Fruit fly (Drosophila melanogaster) whole organism, prepupa: ENCODE results near the gene Fum4.

Source experiments
- Blimp-1 ChIP-seq: fragments of 200-800 bp; sonication (Bioruptor generic); optimal IDR thresholded peaks from 3 replicates; lab custom pipeline; 2017; ENCODE audit warnings: missing biosample characterization, missing genetic modification characterization, mild to moderate bottlenecking, moderate library complexity, missing genetic modification reagents
- CG10669 ChIP-seq: fragments of 200-800 bp; sonication (Bioruptor generic); optimal IDR thresholded peaks from 3 replicates; lab custom pipeline; 2018; ENCODE audit warnings: missing biosample characterization, mild to moderate bottlenecking, missing genetic modification characterization, moderate library complexity
- CG11294 ChIP-seq: fragments of 200-800 bp; sonication (Bioruptor generic); IDR thresholded peaks from 2 replicates; pipeline ENCODE4 v1.3.6; 2022; ENCODE audit warnings: missing biosample characterization, missing genetic modification characterization
- CG11762 ChIP-seq: fragments of 200-800 bp; sonication (Bioruptor generic); optimal IDR thresholded peaks from 3 replicates; lab custom pipeline; 2016; ENCODE audit warnings: missing biosample characterization, missing genetic modification characterization; ENCODE audit not compliant: insufficient read depth
- CG11902 ChIP-seq: fragments of 200-800 bp; sonication (Bioruptor generic); optimal IDR thresholded peaks from 3 replicates; lab custom pipeline; 2016; ENCODE audit warnings: missing biosample characterization, missing genetic modification characterization
- CG15336 ChIP-seq: fragments of 200-800 bp; sonication (Bioruptor generic); IDR thresholded peaks from 2 replicates; pipeline ENCODE4 v1.3.6; 2022; ENCODE audit warnings: missing biosample characterization, missing genetic modification characterization
- CG31627 ChIP-seq: fragments of 200-800 bp; sonication (Bioruptor generic); optimal IDR thresholded peaks from 3 replicates; lab custom pipeline; 2016; ENCODE audit warnings: missing biosample characterization, missing genetic modification characterization
- CG34406 ChIP-seq: fragments of 200-800 bp; sonication (Bioruptor generic); optimal IDR thresholded peaks from 3 replicates; lab custom pipeline; 2016; ENCODE audit warnings: missing biosample characterization, missing genetic modification characterization
- CG3919 ChIP-seq: fragments of 200-800 bp; sonication (Bioruptor generic); optimal IDR thresholded peaks from 3 replicates; lab custom pipeline; 2016; ENCODE audit warnings: missing biosample characterization, missing genetic modification characterization
- CG4318 ChIP-seq: fragments of 200-800 bp; sonication (Bioruptor generic); optimal IDR thresholded peaks from 3 replicates; lab custom pipeline; 2017; ENCODE audit warnings: missing biosample characterization, mild to moderate bottlenecking, missing genetic modification characterization
- CG6276 ChIP-seq: fragments of 200-800 bp; sonication (Bioruptor generic); optimal IDR thresholded peaks from 2 replicates; lab custom pipeline; 2017; ENCODE audit warnings: missing biosample characterization, mild to moderate bottlenecking, missing genetic modification characterization
- CG6808 ChIP-seq: fragments of 200-800 bp; sonication (Bioruptor generic); optimal IDR thresholded peaks from 3 replicates; lab custom pipeline; 2017; ENCODE audit warnings: missing biosample characterization, missing genetic modification characterization, mild to moderate bottlenecking, moderate library complexity, missing genetic modification reagents
- CG8119 ChIP-seq: fragments of 200-800 bp; sonication (Bioruptor generic); IDR thresholded peaks from 3 replicates; pipeline ENCODE4 v1.3.6; 2022; ENCODE audit warnings: missing biosample characterization, missing genetic modification characterization
- CG8319 ChIP-seq: fragments of 200-800 bp; sonication (Bioruptor generic); optimal IDR thresholded peaks from 3 replicates; lab custom pipeline; 2016; ENCODE audit warnings: missing biosample characterization, missing genetic modification characterization
- CG8632 ChIP-seq: fragments of 200-800 bp; sonication (Bioruptor generic); optimal IDR thresholded peaks from 3 replicates; lab custom pipeline; 2016; ENCODE audit warnings: missing biosample characterization, missing genetic modification characterization
- CG9139 ChIP-seq: fragments of 200-800 bp; sonication (Bioruptor generic); optimal IDR thresholded peaks from 3 replicates; lab custom pipeline; 2017; ENCODE audit warnings: missing biosample characterization, mild to moderate bottlenecking, missing genetic modification characterization
- Eip75B ChIP-seq: fragments of 200-800 bp; sonication (Bioruptor generic); optimal IDR thresholded peaks from 3 replicates; lab custom pipeline; 2016; ENCODE audit warnings: missing biosample characterization, missing genetic modification characterization
- Eip78C ChIP-seq: fragments of 200-800 bp; sonication (Bioruptor generic); peaks from one replicate; lab custom pipeline; 2016; ENCODE audit warnings: missing biosample characterization, missing genetic modification characterization
- Eip93F ChIP-seq: fragments of 200-800 bp; sonication (Bioruptor generic); optimal IDR thresholded peaks from 2 replicates; lab custom pipeline; 2016; ENCODE audit warnings: missing biosample characterization, mild to moderate bottlenecking, missing genetic modification characterization
- Ets21C ChIP-seq: fragments of 200-800 bp; sonication (Bioruptor generic); optimal IDR thresholded peaks from 3 replicates; lab custom pipeline; 2016; ENCODE audit warnings: missing biosample characterization, missing genetic modification characterization
- Hr38 ChIP-seq: sonication (Bioruptor generic); optimal IDR thresholded peaks from 2 replicates; lab custom pipeline; 2016; ENCODE audit warnings: missing biosample characterization, missing genetic modification characterization
- Hr39 ChIP-seq: fragments of 200-800 bp; sonication (Bioruptor generic); optimal IDR thresholded peaks from 2 replicates; lab custom pipeline; 2016; ENCODE audit warnings: missing biosample characterization, missing genetic modification characterization
- Hr4 ChIP-seq: fragments of 200-800 bp; sonication (Bioruptor generic); optimal IDR thresholded peaks from 3 replicates; lab custom pipeline; 2016; ENCODE audit warnings: missing biosample characterization, missing genetic modification characterization
- Lpt ChIP-seq: fragments of 200-800 bp; sonication (Bioruptor generic); optimal IDR thresholded peaks from 3 replicates; lab custom pipeline; 2016; ENCODE audit warnings: missing biosample characterization, missing genetic modification characterization
- Met ChIP-seq: fragments of 200-800 bp; sonication (Bioruptor generic); optimal IDR thresholded peaks from 3 replicates; lab custom pipeline; 2016; ENCODE audit warnings: missing biosample characterization, missing genetic modification characterization
- OdsH ChIP-seq: fragments of 200-800 bp; sonication (Bioruptor generic); optimal IDR thresholded peaks from 3 replicates; lab custom pipeline; 2016; ENCODE audit warnings: missing biosample characterization, missing genetic modification characterization
- Smox ChIP-seq: fragments of 200-800 bp; sonication (Bioruptor generic); optimal IDR thresholded peaks from 3 replicates; lab custom pipeline; 2016; ENCODE audit warnings: missing biosample characterization, missing genetic modification characterization
- Sox102F ChIP-seq: fragments of 200-800 bp; sonication (Bioruptor generic); optimal IDR thresholded peaks from 2 replicates; lab custom pipeline; 2016; ENCODE audit warnings: missing biosample characterization, mild to moderate bottlenecking, missing genetic modification characterization
- Sox14 ChIP-seq: fragments of 200-800 bp; sonication (Bioruptor generic); optimal IDR thresholded peaks from 3 replicates; lab custom pipeline; 2016; ENCODE audit warnings: missing biosample characterization, missing genetic modification characterization
- Sox15 ChIP-seq: fragments of 200-800 bp; sonication (Bioruptor generic); optimal IDR thresholded peaks from 3 replicates; lab custom pipeline; 2016; ENCODE audit warnings: missing biosample characterization, missing genetic modification characterization
- achi ChIP-seq: fragments of 200-800 bp; sonication (Bioruptor generic); optimal IDR thresholded peaks from 3 replicates; lab custom pipeline; 2016; ENCODE audit warnings: missing biosample characterization, missing genetic modification characterization
- acj6 ChIP-seq: fragments of 200-800 bp; sonication (Bioruptor generic); optimal IDR thresholded peaks from 3 replicates; lab custom pipeline; 2016; ENCODE audit warnings: missing biosample characterization, missing genetic modification characterization
- cyc ChIP-seq: fragments of 200-800 bp; sonication (Bioruptor generic); optimal IDR thresholded peaks from 3 replicates; lab custom pipeline; 2016; ENCODE audit warnings: missing biosample characterization, missing genetic modification characterization
- dac ChIP-seq: fragments of 200-800 bp; sonication (Bioruptor generic); optimal IDR thresholded peaks from 2 replicates; lab custom pipeline; 2017; ENCODE audit warnings: missing biosample characterization, mild to moderate bottlenecking, missing genetic modification characterization
- dsx ChIP-seq: fragments of 200-800 bp; optimal IDR thresholded peaks from 3 replicates; lab custom pipeline; 2019; ENCODE audit warnings: missing biosample characterization, mild to moderate bottlenecking, missing genetic modification characterization, moderate library complexity; ENCODE audit not compliant: poor library complexity, severe bottlenecking
- eg ChIP-seq: fragments of 200-800 bp; sonication (Bioruptor generic); IDR thresholded peaks from 3 replicates; pipeline ENCODE4 v1.3.6; 2022; ENCODE audit warnings: missing biosample characterization, missing genetic modification characterization
- fd59A ChIP-seq: fragments of 200-800 bp; sonication (Bioruptor generic); optimal IDR thresholded peaks from 2 replicates; lab custom pipeline; 2017; ENCODE audit warnings: missing biosample characterization, mild to moderate bottlenecking, missing genetic modification characterization, missing genetic modification reagents
- fd85E ChIP-seq: fragments of 200-800 bp; sonication (Bioruptor generic); optimal IDR thresholded peaks from 3 replicates; lab custom pipeline; 2016; ENCODE audit warnings: missing biosample characterization, missing genetic modification characterization
- fkh ChIP-seq: fragments of 200-800 bp; sonication (Bioruptor generic); optimal IDR thresholded peaks from 3 replicates; lab custom pipeline; 2017; ENCODE audit warnings: missing biosample characterization, mild to moderate bottlenecking, missing genetic modification characterization, moderate library complexity
- lz ChIP-seq: fragments of 200-800 bp; sonication (Bioruptor generic); optimal IDR thresholded peaks from 3 replicates; lab custom pipeline; 2016; ENCODE audit warnings: missing biosample characterization, missing genetic modification characterization
- salr ChIP-seq, 2 experiments: fragments of 200-800 bp; sonication (Bioruptor generic); optimal IDR thresholded peaks; 3 replicates each; lab custom pipeline; 2016 to 2018; ENCODE audit warnings: missing biosample characterization in 2 of 2, missing genetic modification characterization in 2 of 2, mild to moderate bottlenecking in 1 of 2
- spab ChIP-seq: fragments of 200-800 bp; sonication (Bioruptor generic); optimal IDR thresholded peaks from 2 replicates; lab custom pipeline; 2017; ENCODE audit warnings: missing biosample characterization, mild to moderate bottlenecking, missing genetic modification characterization, missing genetic modification reagents
- ss ChIP-seq, 2 experiments: fragments of 200-800 bp; sonication (Bioruptor generic); optimal IDR thresholded peaks; 2 replicates in 1 of 2; 3 replicates in 1 of 2; lab custom pipeline; 2017 to 2018; ENCODE audit warnings: mild to moderate bottlenecking in 2 of 2, missing biosample characterization in 2 of 2, missing genetic modification characterization in 2 of 2, moderate library complexity in 1 of 2
- svp ChIP-seq: fragments of 200-800 bp; sonication (Bioruptor generic); peaks from one replicate; lab custom pipeline; 2016; ENCODE audit warnings: missing biosample characterization, missing genetic modification characterization
- topi ChIP-seq: fragments of 200-800 bp; sonication (Bioruptor generic); optimal IDR thresholded peaks from 3 replicates; lab custom pipeline; 2016; ENCODE audit warnings: missing biosample characterization, missing genetic modification characterization
- vri ChIP-seq: fragments of 200-800 bp; sonication (Bioruptor generic); optimal IDR thresholded peaks from 3 replicates; lab custom pipeline; 2016; ENCODE audit warnings: missing biosample characterization, mild to moderate bottlenecking, missing genetic modification characterization

Gene Fum4

DNA sequence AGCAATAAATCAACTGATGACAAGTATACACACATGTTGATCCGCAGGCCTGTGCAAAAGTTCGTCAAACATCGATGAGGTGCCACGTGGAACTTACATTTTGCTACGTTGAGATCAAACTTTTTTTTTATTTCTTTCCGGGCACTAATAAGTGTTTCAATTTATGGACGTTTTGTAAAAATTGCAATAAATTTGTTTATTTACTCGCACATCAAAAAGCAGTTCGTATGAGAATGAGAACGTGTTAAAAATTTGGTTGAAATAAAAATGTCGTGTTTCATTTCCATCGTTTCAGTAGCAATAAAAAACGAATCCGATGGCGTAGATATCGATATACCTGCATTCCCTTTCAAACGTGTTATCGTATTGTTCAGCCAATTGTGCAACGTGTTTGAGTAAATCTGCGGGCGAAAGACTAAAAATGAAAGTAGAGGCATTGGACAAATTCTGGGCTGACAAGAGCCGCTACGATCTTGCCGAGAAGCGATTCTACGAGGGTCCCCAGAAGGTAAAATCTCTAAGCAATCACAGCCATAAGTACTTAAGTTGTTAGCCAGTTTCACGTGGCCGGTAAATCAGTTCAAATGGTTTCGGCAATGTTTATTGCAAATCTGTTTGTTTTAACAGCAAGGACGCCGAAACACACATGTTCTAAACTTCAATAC is 41.0 kb upstream of the Fum4 start, which contains the start of gene eEF1delta:
eEF1delta (plus strand) TSS at position 356 of the 665 bp plus-strand sequence.
- TF ChIP-seq Sox15 (GFP tag; lab: Kevin White, UChicago) (no peak), Met (no peak), fd59A (GFP tag; lab: Kevin White, UChicago) (no peak), fd85E (GFP tag; lab: Kevin White, UChicago) (no peak), lz (GFP tag; lab: Kevin White, UChicago) (no peak), dac (GFP tag; lab: Kevin White, UChicago) (no peak), CG4318 (no peak), CG9139 (GFP tag; lab: Kevin White, UChicago) (no peak), Eip93F (GFP tag; lab: Kevin White, UChicago) (no peak), CG3919 (GFP tag; lab: Kevin White, UChicago) (no peak), Lpt (GFP tag; lab: Kevin White, UChicago) (no peak), ss (GFP tag; optimal IDR thresholded peaks at IDR 0.05; lab: Kevin White, UChicago) (no peak), CG6276 (no peak), salr (GFP tag; optimal IDR thresholded peaks at IDR 0.05; lab: Kevin White, UChicago) (no peak), acj6 (GFP tag; lab: Kevin White, UChicago) (no peak), CG11762 (GFP tag; lab: Kevin White, UChicago) (no peak), vri (GFP tag; lab: Kevin White, UChicago) (no peak)

DNA sequence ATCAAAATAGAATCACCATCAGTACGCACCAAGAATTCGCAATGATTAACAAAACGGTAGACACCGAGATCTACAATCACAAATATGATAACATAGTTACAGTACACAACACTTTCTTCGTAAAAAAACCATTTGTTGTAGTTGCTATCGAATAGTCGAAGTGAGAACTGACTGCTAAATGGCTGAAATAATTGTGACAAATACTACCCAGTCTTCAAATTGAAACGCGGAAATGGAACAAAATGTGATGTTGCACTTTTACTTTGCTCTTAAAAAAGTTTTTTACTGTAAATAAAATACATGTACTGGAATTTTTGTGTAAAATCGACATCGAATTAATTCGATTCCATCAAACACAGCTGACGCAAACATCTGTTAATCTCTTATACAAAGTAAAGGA is 40.2 kb upstream of the Fum4 start, which contains the start of gene ova:
ova (minus strand) TSS at position 183 of the 400 bp plus-strand sequence.
- TF ChIP-seq Blimp-1 (GFP tag; lab: Kevin White, UChicago) = no peak
- no peak for TF ChIP-seq spab (GFP tag; lab: Kevin White, UChicago)

DNA sequence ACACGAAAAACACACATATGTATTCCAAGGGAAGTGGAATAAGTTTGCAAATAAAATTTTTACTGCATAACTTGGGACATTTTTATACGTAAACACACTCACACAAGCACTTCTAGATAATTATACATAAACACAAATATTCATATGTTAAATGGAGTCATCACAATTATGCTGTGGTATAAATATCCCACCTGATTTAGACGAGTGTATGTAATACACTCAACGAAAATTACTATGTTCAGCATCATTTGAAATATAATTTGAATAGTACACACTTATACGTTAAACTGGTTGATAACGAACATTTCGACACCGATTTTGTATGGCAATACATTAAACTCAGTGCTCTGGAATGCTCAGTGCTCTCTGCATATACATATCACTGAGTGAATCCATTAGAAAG is 39.8 kb upstream of the Fum4 start:
- peak; percentile 5 for TF ChIP-seq fkh (GFP tag; lab: Kevin White, UChicago)
- peak; percentile 29 for TF ChIP-seq CG8632 (GFP tag; lab: Kevin White, UChicago)
- no peak for TF ChIP-seq Smox (GFP tag; lab: Kevin White, UChicago)
- TF ChIP-seq Eip93F (GFP tag; lab: Kevin White, UChicago) = no peak
- peak; percentile 4 for TF ChIP-seq vri (GFP tag; lab: Kevin White, UChicago)
- peak in 1 of 2 experiments; percentile 27 for TF ChIP-seq ss (GFP tag; optimal IDR thresholded peaks at IDR 0.05; lab: Kevin White, UChicago)
- TF ChIP-seq dsx (GFP tag; lab: Kevin White, UChicago) = peak; percentile 17
- peak; percentile 14 for TF ChIP-seq CG6808 (GFP tag; lab: Kevin White, UChicago)
- peak; percentile 57 for TF ChIP-seq OdsH
- peak; percentile 2 for TF ChIP-seq Sox15 (GFP tag; lab: Kevin White, UChicago)
- TF ChIP-seq spab (GFP tag; lab: Kevin White, UChicago) = no peak
- no peak for TF ChIP-seq eg (GFP tag; lab: Robert Waterston, UW)
- TF ChIP-seq CG9139 (GFP tag; lab: Kevin White, UChicago) = no peak
- peak; percentile 51 for TF ChIP-seq CG10669 (GFP tag; lab: Kevin White, UChicago)
- peak; percentile 61 for TF ChIP-seq topi (GFP tag; lab: Kevin White, UChicago)
- TF ChIP-seq Sox102F (GFP tag; lab: Kevin White, UChicago) = peak; percentile 45
- peak; percentile 42 for TF ChIP-seq achi (GFP tag; lab: Kevin White, UChicago)
- TF ChIP-seq CG11294 (GFP tag; lab: Robert Waterston, UW) = no peak
- TF ChIP-seq svp (GFP tag; lab: Kevin White, UChicago) = no peak
- peak; percentile 61 for TF ChIP-seq Sox14 (GFP tag; lab: Kevin White, UChicago)
- no peak for TF ChIP-seq CG11902 (GFP tag; lab: Kevin White, UChicago)
- TF ChIP-seq dac (GFP tag; lab: Kevin White, UChicago) = peak; percentile 24
- peak; percentile 84 for TF ChIP-seq Eip78C
- no peak for TF ChIP-seq Hr39 (GFP tag; lab: Kevin White, UChicago)
- TF ChIP-seq CG8319 (GFP tag; lab: Kevin White, UChicago) = peak; percentile 4
- peak; percentile 58 for TF ChIP-seq Eip75B (GFP tag; lab: Kevin White, UChicago)
- TF ChIP-seq Hr38 (GFP tag; lab: Kevin White, UChicago) = no peak
- TF ChIP-seq CG8119 (GFP tag; lab: Robert Waterston, UW) = peak; percentile 51; the same call in 2 of the 3 replicates
- TF ChIP-seq CG15336 (GFP tag; lab: Robert Waterston, UW) = peak; percentile 49; the same call in 1 of the 2 replicates
- peak; percentile 71 for TF ChIP-seq Hr4
- TF ChIP-seq CG31627 (GFP tag; lab: Kevin White, UChicago) = peak; percentile 32
- TF ChIP-seq CG34406 (GFP tag; lab: Kevin White, UChicago) = peak; percentile 36
- peak; percentile 0 for TF ChIP-seq cyc (GFP tag; lab: Kevin White, UChicago)
- no peak for TF ChIP-seq Ets21C (GFP tag; lab: Kevin White, UChicago)
